Worm (Caenorhabditis elegans) whole organism, L4 larva: Measurements from ENCODE around the gene hars-1.

ENCODE experiments used
- D1046.2 ChIP-seq: fragments of 200-800 bp; sonication (Bioruptor generic); IDR thresholded peaks from 2 replicates; pipeline ENCODE4 v1.3.6; 2022; ENCODE audit warnings: missing genetic modification characterization, missing compliant biosample characterization
- F26F4.8 ChIP-seq: fragments of 200-800 bp; sonication (Bioruptor generic); conservative IDR thresholded peaks from 2 replicates; pipeline ENCODE4 v1.3.6; 2022; ENCODE audit warnings: missing genetic modification characterization, missing compliant biosample characterization
- F37D6.2 ChIP-seq: sonication (generic microtip); optimal IDR thresholded peaks from 2 replicates; lab custom pipeline; 2016; ENCODE audit warnings: mild to moderate bottlenecking, missing genetic modification characterization, missing compliant biosample characterization
- F44E2.7 ChIP-seq: fragments of 200-800 bp; sonication (Bioruptor generic); IDR thresholded peaks from 2 replicates; pipeline ENCODE4 v2.1.2; 2022; ENCODE audit warnings: missing genetic modification characterization, missing compliant biosample characterization
- T20F7.1 ChIP-seq: fragments of 200-800 bp; sonication (Bioruptor generic); optimal IDR thresholded peaks from 2 replicates; lab custom pipeline; 2018; ENCODE audit warnings: mild to moderate bottlenecking, missing genetic modification characterization, missing compliant biosample characterization
- T26A8.4 ChIP-seq: fragments of 200-800 bp; sonication (Bioruptor generic); IDR thresholded peaks from 2 replicates; pipeline ENCODE4 v1.3.6; 2022; ENCODE audit warnings: missing genetic modification characterization, missing compliant biosample characterization
- Y48G9A.11 ChIP-seq: fragments of 200-800 bp; sonication (Bioruptor generic); IDR thresholded peaks from 2 replicates; pipeline ENCODE4 v1.3.6; 2022; ENCODE audit warnings: missing genetic modification reagents, missing genetic modification characterization, missing compliant biosample characterization
- ZK546.5 ChIP-seq, 2 experiments: sonication (generic microtip); optimal IDR thresholded peaks; 2 replicates each; lab custom pipeline; 2017; ENCODE audit warnings: missing biosample characterization in 2 of 2, missing genetic modification characterization in 2 of 2
- aha-1 ChIP-seq: fragments of 150-350 bp; peaks from one replicate; lab custom pipeline; 2014; ENCODE audit warnings: missing biosample characterization, missing genetic modification characterization
- aly-2 ChIP-seq: sonication (generic microtip); optimal IDR thresholded peaks from 2 replicates; lab custom pipeline; 2018; ENCODE audit warnings: missing biosample characterization, missing genetic modification characterization
- arid-1 ChIP-seq: fragments of 200-800 bp; sonication (Bioruptor generic); conservative IDR thresholded peaks from 2 replicates; pipeline ENCODE4 v1.3.6; 2022; ENCODE audit warnings: missing genetic modification reagents, missing genetic modification characterization, missing compliant biosample characterization
- ceh-32 ChIP-seq: sonication (generic microtip); optimal IDR thresholded peaks from 2 replicates; lab custom pipeline; 2016; ENCODE audit warnings: mild to moderate bottlenecking, missing genetic modification characterization, missing compliant biosample characterization; ENCODE audit not compliant: poor library complexity
- daf-12 ChIP-seq: fragments of 150-350 bp; optimal IDR thresholded peaks from 2 replicates; lab custom pipeline; 2014; ENCODE audit warnings: missing biosample characterization, missing genetic modification reagents, missing genetic modification characterization
- dmd-6 ChIP-seq: fragments of 200-800 bp; sonication (Bioruptor generic); IDR thresholded peaks from 2 replicates; pipeline ENCODE4 v1.3.6; 2022; ENCODE audit warnings: missing genetic modification reagents, missing genetic modification characterization, missing compliant biosample characterization
- dmd-8 ChIP-seq: fragments of 200-800 bp; sonication (Bioruptor generic); IDR thresholded peaks from 2 replicates; pipeline ENCODE4 v1.3.6; 2022; ENCODE audit warnings: missing genetic modification characterization, missing compliant biosample characterization
- dmd-9 ChIP-seq: fragments of 200-800 bp; sonication (Bioruptor generic); IDR thresholded peaks from 2 replicates; pipeline ENCODE4 v1.3.6; 2022; ENCODE audit warnings: missing genetic modification reagents, missing genetic modification characterization, missing compliant biosample characterization
- dve-1 ChIP-seq: sonication (generic microtip); optimal IDR thresholded peaks from 2 replicates; lab custom pipeline; 2017; ENCODE audit warnings: antibody characterized with exemption, mild to moderate bottlenecking, missing genetic modification characterization, missing compliant biosample characterization; ENCODE audit not compliant: insufficient read depth
- egl-43 ChIP-seq: fragments of 200-800 bp; sonication (Bioruptor generic); IDR thresholded peaks from 2 replicates; pipeline ENCODE4 v1.3.6; 2022; ENCODE audit warnings: missing genetic modification reagents, missing genetic modification characterization, missing compliant biosample characterization
- hlh-11 ChIP-seq: fragments of 200-800 bp; sonication (Bioruptor generic); optimal IDR thresholded peaks from 2 replicates; lab custom pipeline; 2018; ENCODE audit warnings: mild to moderate bottlenecking, missing genetic modification characterization, missing compliant biosample characterization
- hlh-30 ChIP-seq: sonication (generic microtip); optimal IDR thresholded peaks from 2 replicates; lab custom pipeline; 2017; ENCODE audit warnings: antibody characterized with exemption, mild to moderate bottlenecking, missing genetic modification characterization, missing compliant biosample characterization; ENCODE audit not compliant: insufficient read depth
- hmg-1.1 ChIP-seq: fragments of 200-800 bp; sonication (Bioruptor generic); IDR thresholded peaks from 2 replicates; pipeline ENCODE4 v1.3.6; 2022; ENCODE audit warnings: missing genetic modification reagents, missing genetic modification characterization, missing compliant biosample characterization
- lin-13 ChIP-seq: fragments of 150-350 bp; optimal IDR thresholded peaks from 2 replicates; lab custom pipeline; 2014; ENCODE audit warnings: missing biosample characterization, missing genetic modification reagents, missing genetic modification characterization
- lin-15B ChIP-seq: fragments of 150-350 bp; sonication (generic microtip); optimal IDR thresholded peaks from 3 replicates; lab custom pipeline; 2014; ENCODE audit warnings: missing biosample characterization, missing genetic modification characterization
- lin-29 ChIP-seq: fragments of 200-800 bp; sonication (Bioruptor generic); IDR thresholded peaks from 2 replicates; pipeline ENCODE4 v1.3.6; 2022; ENCODE audit warnings: missing genetic modification reagents, missing genetic modification characterization, missing compliant biosample characterization
- lin-38 ChIP-seq: fragments of 200-800 bp; sonication (Bioruptor generic); IDR thresholded peaks from 2 replicates; pipeline ENCODE4 v1.3.6; 2022; ENCODE audit warnings: missing genetic modification reagents, missing genetic modification characterization, missing compliant biosample characterization
- lir-3 ChIP-seq: sonication (generic microtip); optimal IDR thresholded peaks from 2 replicates; lab custom pipeline; 2016; ENCODE audit warnings: mild to moderate bottlenecking, missing genetic modification characterization, missing compliant biosample characterization
- madf-5 ChIP-seq, 2 experiments: fragments of 200-800 bp; sonication (Bioruptor generic); IDR thresholded peaks; 2 replicates each; pipeline ENCODE4 v1.3.6; 2022; ENCODE audit warnings: missing compliant biosample characterization in 2 of 2, missing genetic modification characterization in 2 of 2
- mdl-1 ChIP-seq, 2 experiments: fragments of 150-350 bp in 1 of 2; sonication (generic microtip) in 1 of 2; optimal IDR thresholded peaks; 2 replicates each; lab custom pipeline; 2014 to 2017; ENCODE audit warnings: missing biosample characterization in 2 of 2, missing genetic modification characterization in 2 of 2
- mdt-29 ChIP-seq: fragments of 200-800 bp; sonication (Bioruptor generic); IDR thresholded peaks from 2 replicates; pipeline ENCODE4 v1.3.6; 2022; ENCODE audit warnings: missing genetic modification reagents, missing genetic modification characterization, missing compliant biosample characterization
- mxl-2 ChIP-seq: fragments of 200-800 bp; sonication (Bioruptor generic); conservative IDR thresholded peaks from 2 replicates; pipeline ENCODE4 v1.3.6; 2022; ENCODE audit warnings: missing genetic modification reagents, missing genetic modification characterization, missing compliant biosample characterization
- nhr-10 ChIP-seq: fragments of 150-350 bp; optimal IDR thresholded peaks from 2 replicates; lab custom pipeline; 2014; ENCODE audit warnings: missing biosample characterization, missing genetic modification characterization
- nhr-28 ChIP-seq: fragments of 150-350 bp; optimal IDR thresholded peaks from 2 replicates; lab custom pipeline; 2014; ENCODE audit warnings: missing biosample characterization, missing genetic modification characterization
- nhr-48 ChIP-seq: sonication (generic microtip); optimal IDR thresholded peaks from 2 replicates; lab custom pipeline; 2016; ENCODE audit warnings: mild to moderate bottlenecking, missing genetic modification characterization, missing compliant biosample characterization
- nhr-6 ChIP-seq: fragments of 150-350 bp; optimal IDR thresholded peaks from 2 replicates; lab custom pipeline; 2014; ENCODE audit warnings: missing biosample characterization, missing genetic modification characterization
- nhr-76 ChIP-seq: fragments of 150-350 bp; optimal IDR thresholded peaks from 2 replicates; lab custom pipeline; 2014; ENCODE audit warnings: missing biosample characterization, missing genetic modification characterization
- nhr-77 ChIP-seq: fragments of 150-350 bp; optimal IDR thresholded peaks from 2 replicates; lab custom pipeline; 2014; ENCODE audit warnings: missing biosample characterization, missing genetic modification characterization
- php-3 ChIP-seq: fragments of 200-800 bp; sonication (Bioruptor generic); IDR thresholded peaks from 2 replicates; pipeline ENCODE4 v1.3.6; 2022; ENCODE audit warnings: missing genetic modification reagents, missing genetic modification characterization, missing compliant biosample characterization
- pqm-1 ChIP-seq: sonication (generic microtip); optimal IDR thresholded peaks from 2 replicates; lab custom pipeline; 2017; ENCODE audit warnings: missing biosample characterization, missing genetic modification characterization
- rbr-2 ChIP-seq: sonication (generic microtip); optimal IDR thresholded peaks from 2 replicates; lab custom pipeline; 2016; ENCODE audit warnings: missing genotype, missing genetic modification characterization, missing compliant biosample characterization
- skn-1 ChIP-seq: fragments of 150-350 bp; optimal IDR thresholded peaks from 2 replicates; lab custom pipeline; 2014; ENCODE audit warnings: missing biosample characterization, missing genetic modification characterization
- snpc-1.2 ChIP-seq: fragments of 200-800 bp; sonication (Bioruptor generic); IDR thresholded peaks from 2 replicates; pipeline ENCODE4 v1.3.6; 2022; ENCODE audit warnings: missing genetic modification reagents, missing genetic modification characterization, missing compliant biosample characterization
- tag-97 ChIP-seq: fragments of 200-800 bp; sonication (Bioruptor generic); IDR thresholded peaks from 2 replicates; pipeline ENCODE4 v1.3.6; 2022; ENCODE audit warnings: missing genetic modification characterization, missing compliant biosample characterization
- unc-130 ChIP-seq: sonication (generic microtip); optimal IDR thresholded peaks from 2 replicates; lab custom pipeline; 2016; ENCODE audit warnings: missing genetic modification reagents, missing genetic modification characterization, missing compliant biosample characterization
- zag-1 ChIP-seq: fragments of 150-350 bp; optimal IDR thresholded peaks from 2 replicates; lab custom pipeline; 2014; ENCODE audit warnings: missing biosample characterization, missing genetic modification characterization
- zfp-2 ChIP-seq: sonication (generic microtip); optimal IDR thresholded peaks from 2 replicates; lab custom pipeline; 2016; ENCODE audit warnings: mild to moderate bottlenecking, missing genetic modification characterization, missing compliant biosample characterization
- zfp-3 ChIP-seq: fragments of 200-800 bp; sonication (Bioruptor generic); conservative IDR thresholded peaks from 2 replicates; pipeline ENCODE4 v1.3.6; 2022; ENCODE audit warnings: missing genetic modification reagents, missing genetic modification characterization, missing compliant biosample characterization
- zip-11 ChIP-seq: fragments of 200-800 bp; sonication (Bioruptor generic); IDR thresholded peaks from 2 replicates; pipeline ENCODE4 v1.3.6; 2022; ENCODE audit warnings: missing genetic modification characterization, missing compliant biosample characterization
- ztf-11 ChIP-seq: fragments of 150-350 bp; optimal IDR thresholded peaks from 2 replicates; lab custom pipeline; 2014; ENCODE audit warnings: missing biosample characterization, missing genetic modification characterization

Gene hars-1

ce11 chrIV:10902476-10902875 lies 43.7 kb downstream of the hars-1 start:
- no peak for TF ChIP-seq lin-13
- TF ChIP-seq aha-1 (tag; lab: Kevin White, UChicago), result peak; percentile 90

ce11 chrIV:10904282-10904681 lies 45.5 kb downstream of the hars-1 start, which contains the start of gene ZK596.3:
TSS of gene ZK596.3 (minus strand) at chrIV:10904382.
- no peak for TF ChIP-seq nhr-76 (tag; lab: Kevin White, UChicago)
- no peak for TF ChIP-seq nhr-6 (tag; lab: Kevin White, UChicago)
- TF ChIP-seq lin-29 (GFP tag; lab: Robert Waterston, UW), result no peak
- no peak for TF ChIP-seq ZK546.5 (tag; optimal IDR thresholded peaks at IDR 0.05; lab: Kevin White, UChicago)
- TF ChIP-seq lir-3 (tag; lab: Kevin White, UChicago), result no peak
- no peak for TF ChIP-seq zag-1 (tag; lab: Kevin White, UChicago)
- TF ChIP-seq dmd-9 (GFP tag; lab: Robert Waterston, UW), result no peak
- no peak for TF ChIP-seq daf-12 (tag; lab: Kevin White, UChicago)
- no peak for TF ChIP-seq hmg-1.1
- TF ChIP-seq D1046.2 (GFP tag; lab: Robert Waterston, UW), result no peak
- TF ChIP-seq skn-1 (tag; lab: Kevin White, UChicago), result no peak

- TF ChIP-seq ceh-32 (tag; lab: Kevin White, UChicago) (no peak), unc-130 (GFP tag; lab: Kevin White, UChicago) (no peak), dmd-8 (no peak), arid-1 (GFP tag; lab: Robert Waterston, UW) (no peak), zip-11 (GFP tag; lab: Robert Waterston, UW) (no peak), lin-38 (GFP tag; lab: Robert Waterston, UW) (no peak), F26F4.8 (no peak), aly-2 (tag; lab: Kevin White, UChicago) (no peak), zfp-3 (GFP tag; lab: Robert Waterston, UW) (no peak), madf-5 (GFP tag; IDR thresholded peaks at IDR 0.05; lab: Robert Waterston, UW) (no peak), Y48G9A.11 (GFP tag; lab: Robert Waterston, UW) (no peak), nhr-10 (tag; lab: Kevin White, UChicago) (no peak), mxl-2 (GFP tag; lab: Robert Waterston, UW) (no peak), ZK546.5 (tag; optimal IDR thresholded peaks at IDR 0.05; lab: Kevin White, UChicago) (no peak), F44E2.7 (GFP tag; lab: Robert Waterston, UW) (no peak), zfp-2 (tag; lab: Kevin White, UChicago) (no peak), tag-97 (GFP tag; lab: Robert Waterston, UW) (no peak), rbr-2 (no peak), ztf-11 (tag; lab: Kevin White, UChicago) (no peak)
Observed at ce11 chrIV:10909206-10909605, 50.4 kb downstream of the hars-1 start, which contains the start of gene ZK596.2. TSS of gene ZK596.2 (minus strand) at chrIV:10909306.

ce11 chrIV:10909708-10910107 lies 51.0 kb downstream of the hars-1 start, which contains the start of gene pyk-2:
TSS of gene pyk-2 (plus strand) at chrIV:10909913.
- TF ChIP-seq F37D6.2 (tag; lab: Kevin White, UChicago) (no peak), dmd-6 (GFP tag; lab: Robert Waterston, UW) (no peak; the same call in none of the 2 replicates), php-3 (GFP tag; lab: Robert Waterston, UW) (0 out of 2 replicates have a peak, but pooled peaks have one; percentile 39), T26A8.4 (GFP tag; lab: Robert Waterston, UW) (no peak), nhr-28 (tag; lab: Kevin White, UChicago) (peak; percentile 73), nhr-48 (peak; percentile 7), hlh-30 (tag; lab: Kevin White, UChicago) (peak; percentile 63), dve-1 (tag; lab: Kevin White, UChicago) (peak; percentile 77), hlh-11 (tag; lab: Kevin White, UChicago) (peak; percentile 82), T20F7.1 (peak; percentile 36), mdl-1 (tag; optimal IDR thresholded peaks at IDR 0.05; lab: Kevin White, UChicago) (peak in 1 of 2 experiments; percentile 37), arid-1 (GFP tag; lab: Robert Waterston, UW) (no peak), nhr-77 (tag; lab: Kevin White, UChicago) (peak; percentile 41), egl-43 (GFP tag; lab: Robert Waterston, UW) (no peak), snpc-1.2 (GFP tag; lab: Robert Waterston, UW) (no peak), pqm-1 (tag; lab: Kevin White, UChicago) (peak; percentile 65), lin-15B (tag; lab: Kevin White, UChicago) (no peak), mdt-29 (GFP tag; lab: Robert Waterston, UW) (no peak)
